Worm (Caenorhabditis elegans) whole organism, L1 larva: Measurements from ENCODE around the gene F49C12.5.

Source experiments
- F16B12.6 ChIP-seq: fragments of 150-350 bp; optimal IDR thresholded peaks from 2 replicates; lab custom pipeline; 2014; ENCODE audit warnings: missing biosample characterization, missing genetic modification characterization
- aha-1 ChIP-seq: fragments of 150-350 bp; optimal IDR thresholded peaks from 2 replicates; lab custom pipeline; 2014; ENCODE audit warnings: missing biosample characterization, missing genetic modification characterization
- blmp-1 ChIP-seq: fragments of 150-350 bp; optimal IDR thresholded peaks from 2 replicates; lab custom pipeline; 2014; ENCODE audit warnings: missing biosample characterization, missing genetic modification characterization
- ceh-82 ChIP-seq, 3 experiments: fragments of 150-350 bp in 1 of 3; sonication (generic microtip) in 2 of 3; optimal IDR thresholded peaks; 2 replicates each; lab custom pipeline; 2014 to 2017; ENCODE audit warnings: missing biosample characterization in 3 of 3, missing genetic modification characterization in 3 of 3
- ceh-88 ChIP-seq: fragments of 200-800 bp; sonication (Bioruptor generic); IDR thresholded peaks from 2 replicates; pipeline ENCODE4 v1.3.6; 2022; ENCODE audit warnings: missing genetic modification characterization, missing compliant biosample characterization
- ces-1 ChIP-seq: fragments of 150-350 bp; optimal IDR thresholded peaks from 2 replicates; lab custom pipeline; 2014; ENCODE audit warnings: missing biosample characterization, missing genetic modification reagents, missing genetic modification characterization
- dpl-1 ChIP-seq, 3 experiments: fragments of 150-350 bp in 2 of 3; sonication (generic microtip) in 1 of 3; optimal IDR thresholded peaks; 2 replicates each; lab custom pipeline; 2014 to 2017; ENCODE audit warnings: missing biosample characterization in 3 of 3, missing genetic modification characterization in 3 of 3, missing genetic modification reagents in 3 of 3
- elt-2 ChIP-seq: sonication (generic microtip); optimal IDR thresholded peaks from 2 replicates; lab custom pipeline; 2016; ENCODE audit warnings: missing genetic modification characterization, mild to moderate bottlenecking, inconsistent platforms, missing compliant biosample characterization, missing genetic modification reagents
- elt-3 ChIP-seq, 6 experiments: fragments of 150-350 bp in 1 of 6; sonication (generic microtip); optimal IDR thresholded peaks; 2 replicates each; lab custom pipeline; 2017 to 2018; ENCODE audit warnings: missing biosample characterization in 6 of 6, missing genetic modification characterization in 6 of 6, inconsistent platforms in 1 of 6
- fkh-4 ChIP-seq: sonication (generic microtip); optimal IDR thresholded peaks from 2 replicates; lab custom pipeline; 2016; ENCODE audit warnings: missing compliant biosample characterization, missing genetic modification characterization, borderline replicate concordance
- fkh-8 ChIP-seq: sonication (generic microtip); optimal IDR thresholded peaks from 2 replicates; lab custom pipeline; 2016; ENCODE audit warnings: mild to moderate bottlenecking, missing genetic modification characterization, missing compliant biosample characterization
- hpl-2 ChIP-seq: fragments of 150-350 bp; optimal IDR thresholded peaks from 2 replicates; lab custom pipeline; 2014; ENCODE audit warnings: missing biosample characterization, missing genetic modification reagents, missing genetic modification characterization
- irx-1 ChIP-seq: sonication (generic microtip); optimal IDR thresholded peaks from 2 replicates; lab custom pipeline; 2016; ENCODE audit warnings: missing genetic modification characterization, missing compliant biosample characterization
- jun-1 ChIP-seq: fragments of 150-350 bp; optimal IDR thresholded peaks from 2 replicates; lab custom pipeline; 2014; ENCODE audit warnings: missing biosample characterization, missing genetic modification reagents, missing genetic modification characterization
- lin-14 ChIP-seq: fragments of 200-800 bp; sonication (Bioruptor generic); optimal IDR thresholded peaks from 2 replicates; lab custom pipeline; 2018; ENCODE audit warnings: mild to moderate bottlenecking, missing genetic modification characterization, moderate library complexity, missing compliant biosample characterization
- lin-35 ChIP-seq, 2 experiments: fragments of 150-350 bp; optimal IDR thresholded peaks; 2 replicates each; lab custom pipeline; 2014; ENCODE audit warnings: missing biosample characterization in 2 of 2, missing genetic modification characterization in 2 of 2, missing genetic modification reagents in 2 of 2
- lin-39 ChIP-seq: fragments of 150-350 bp; optimal IDR thresholded peaks from 2 replicates; lab custom pipeline; 2014; ENCODE audit warnings: missing biosample characterization, missing genetic modification reagents, missing genetic modification characterization
- lir-3 ChIP-seq: sonication (generic microtip); optimal IDR thresholded peaks from 2 replicates; lab custom pipeline; 2016; ENCODE audit warnings: mild to moderate bottlenecking, missing genetic modification characterization, moderate library complexity, missing compliant biosample characterization; ENCODE audit not compliant: poor library complexity
- mab-9 ChIP-seq: fragments of 200-800 bp; sonication (Bioruptor generic); IDR thresholded peaks from 2 replicates; pipeline ENCODE4 v1.3.6; 2022; ENCODE audit warnings: missing genetic modification reagents, missing genetic modification characterization, missing compliant biosample characterization
- mef-2 ChIP-seq: fragments of 150-350 bp; optimal IDR thresholded peaks from 2 replicates; lab custom pipeline; 2014; ENCODE audit warnings: missing biosample characterization, missing genetic modification characterization
- mep-1 ChIP-seq: fragments of 150-350 bp; optimal IDR thresholded peaks from 2 replicates; lab custom pipeline; 2014; ENCODE audit warnings: missing biosample characterization, missing genetic modification characterization
- nhr-11 ChIP-seq: fragments of 150-350 bp; optimal IDR thresholded peaks from 2 replicates; lab custom pipeline; 2014; ENCODE audit warnings: missing biosample characterization, missing genetic modification characterization
- nhr-12 ChIP-seq: sonication (generic microtip); optimal IDR thresholded peaks from 2 replicates; lab custom pipeline; 2017; ENCODE audit warnings: missing biosample characterization, missing genetic modification characterization
- nhr-19 ChIP-seq: fragments of 200-800 bp; sonication (Bioruptor generic); conservative IDR thresholded peaks from 2 replicates; pipeline ENCODE4 v1.3.6; 2022; ENCODE audit warnings: missing genetic modification characterization, missing compliant biosample characterization
- nhr-77 ChIP-seq: fragments of 150-350 bp; optimal IDR thresholded peaks from 2 replicates; lab custom pipeline; 2014; ENCODE audit warnings: missing biosample characterization, missing genetic modification characterization
- nhr-84 ChIP-seq: sonication (generic microtip); optimal IDR thresholded peaks from 2 replicates; lab custom pipeline; 2017; ENCODE audit warnings: missing biosample characterization, missing genetic modification characterization
- pag-3 ChIP-seq: sonication (generic microtip); optimal IDR thresholded peaks from 2 replicates; lab custom pipeline; 2017; ENCODE audit warnings: missing genetic modification characterization, mild to moderate bottlenecking, missing compliant biosample characterization, antibody characterized with exemption, borderline replicate concordance; ENCODE audit not compliant: insufficient read depth
- pqm-1 ChIP-seq: sonication (generic microtip); optimal IDR thresholded peaks from 3 replicates; lab custom pipeline; 2017; ENCODE audit warnings: missing biosample characterization, missing genetic modification characterization
- rnt-1 ChIP-seq: sonication (generic microtip); optimal IDR thresholded peaks from 2 replicates; lab custom pipeline; 2016; ENCODE audit warnings: mild to moderate bottlenecking, missing genetic modification characterization, moderate library complexity, missing compliant biosample characterization
- skn-1 ChIP-seq: fragments of 150-350 bp; optimal IDR thresholded peaks from 2 replicates; lab custom pipeline; 2014; ENCODE audit warnings: missing biosample characterization, missing genetic modification characterization
- sptf-1 ChIP-seq: fragments of 150-350 bp; optimal IDR thresholded peaks from 2 replicates; lab custom pipeline; 2014; ENCODE audit warnings: missing biosample characterization, missing genetic modification characterization
- tbx-2 ChIP-seq: sonication (generic microtip); optimal IDR thresholded peaks from 2 replicates; lab custom pipeline; 2016; ENCODE audit warnings: missing genetic modification characterization, missing compliant biosample characterization
- unc-130 ChIP-seq: fragments of 150-350 bp; optimal IDR thresholded peaks from 2 replicates; lab custom pipeline; 2017; ENCODE audit warnings: missing biosample characterization, missing genetic modification characterization, inconsistent platforms
- unc-30 ChIP-seq: sonication (generic microtip); optimal IDR thresholded peaks from 2 replicates; lab custom pipeline; 2017; ENCODE audit warnings: missing biosample characterization, missing genetic modification characterization
- unc-98 ChIP-seq: fragments of 200-800 bp; sonication (Bioruptor generic); IDR thresholded peaks from 2 replicates; pipeline ENCODE4 v1.3.6; 2022; ENCODE audit warnings: missing genetic modification characterization, missing compliant biosample characterization

F49C12.5 gene

DNA sequence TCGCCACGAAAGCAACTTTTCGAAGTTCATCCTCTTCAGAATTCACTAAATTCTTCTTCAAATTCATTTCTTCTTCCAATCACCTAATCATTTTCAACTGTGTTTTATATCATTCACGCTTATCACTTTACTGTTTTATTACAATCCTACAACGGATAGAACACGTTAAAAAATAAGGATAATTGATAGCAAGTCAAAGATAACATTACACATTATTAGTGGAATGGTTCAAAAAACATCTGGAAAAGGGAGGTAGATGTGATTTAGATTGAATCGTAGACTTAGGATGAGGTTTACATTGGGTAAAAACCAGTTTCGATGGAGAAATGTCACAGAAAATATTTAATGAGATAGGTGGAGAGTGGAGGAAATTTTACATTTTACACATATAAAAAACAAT is 43.0 kb upstream of the F49C12.5 start, which contains the start of gene col-120:
TSS of gene col-120 (minus strand) at position 101 of the 400 bp plus-strand sequence.
- TF ChIP-seq blmp-1 (no peak), lir-3 (tag; lab: Kevin White, UChicago) (no peak), skn-1 (tag; lab: Kevin White, UChicago) (no peak), nhr-12 (tag; lab: Kevin White, UChicago) (no peak), hpl-2 (no peak), mep-1 (tag; lab: Kevin White, UChicago) (no peak), pag-3 (tag; lab: Kevin White, UChicago) (no peak), rnt-1 (no peak), jun-1 (no peak), fkh-4 (tag; lab: Kevin White, UChicago) (no peak), tbx-2 (no peak), nhr-11 (tag; lab: Kevin White, UChicago) (no peak)
- TF ChIP-seq, all 84 proteins: peak for 0

ce11 chrIV:9262295-9262694 is 42.4 kb upstream of the F49C12.5 start:
- TF ChIP-seq unc-98 (GFP tag; lab: Robert Waterston, UW), result no peak
- no peak for TF ChIP-seq unc-130 (tag; lab: Kevin White, UChicago)
- TF ChIP-seq sptf-1, result no peak
- TF ChIP-seq mef-2 (tag; lab: Kevin White, UChicago), result no peak
- TF ChIP-seq nhr-84 (tag; lab: Kevin White, UChicago), result no peak
- no peak for TF ChIP-seq hpl-2
- TF ChIP-seq mab-9, result no peak
- no peak for TF ChIP-seq mep-1 (tag; lab: Kevin White, UChicago)
- TF ChIP-seq nhr-12 (tag; lab: Kevin White, UChicago), result no peak
- TF ChIP-seq rnt-1, result no peak

ce11 chrIV:9263812-9264320 is 40.9 kb upstream of the F49C12.5 start, which contains the start of gene flh-1:
Gene flh-1 (minus strand): TSS chrIV:9264270.
- TF ChIP-seq tbx-2 (no peak), aha-1 (tag; lab: Kevin White, UChicago) (no peak), irx-1 (tag; lab: Kevin White, UChicago) (no peak), nhr-77 (no peak), nhr-19 (no peak), unc-30 (tag; lab: Kevin White, UChicago) (no peak), elt-2 (tag; lab: Kevin White, UChicago) (no peak), lin-14 (GFP tag; lab: Kevin White, UChicago) (no peak), nhr-84 (tag; lab: Kevin White, UChicago) (no peak), dpl-1 (GFP tag; optimal IDR thresholded peaks at IDR 0.05; lab: Kevin White, UChicago) (no peak), pag-3 (tag; lab: Kevin White, UChicago) (no peak), pqm-1 (no peak), F16B12.6 (tag; lab: Kevin White, UChicago) (no peak), ces-1 (GFP tag; lab: Kevin White, UChicago) (no peak), lin-39 (tag; lab: Kevin White, UChicago) (no peak), lin-35 (GFP tag; optimal IDR thresholded peaks at IDR 0.05; lab: Kevin White, UChicago) (no peak), elt-3 (tag; optimal IDR thresholded peaks at IDR 0.05; lab: Kevin White, UChicago) (no peak), fkh-8 (tag; lab: Kevin White, UChicago) (no peak)
- TF ChIP-seq, all 84 proteins: peak for 0

ce11 chrIV:9264513-9264912 is 40.2 kb upstream of the F49C12.5 start:
- TF ChIP-seq ceh-88 (GFP tag; lab: Robert Waterston, UW), result no peak
- TF ChIP-seq, all 84 proteins: peak for 0

ce11 chrIV:9266464-9266863 is 38.3 kb upstream of the F49C12.5 start, which contains the start of gene Y11D7A.19:
Gene Y11D7A.19 (minus strand): TSS chrIV:9266564.
- TF ChIP-seq elt-2 (tag; lab: Kevin White, UChicago), result no peak
- no peak for TF ChIP-seq pqm-1
- no peak for TF ChIP-seq lir-3 (tag; lab: Kevin White, UChicago)
- TF ChIP-seq fkh-4 (tag; lab: Kevin White, UChicago), result no peak
- no peak for TF ChIP-seq ceh-88 (GFP tag; lab: Robert Waterston, UW)
- no peak for TF ChIP-seq ceh-82 (tag; optimal IDR thresholded peaks at IDR 0.05; lab: Kevin White, UChicago)
